Worm (Caenorhabditis elegans) whole organism, late embryonic: Measurements from ENCODE around the gene F26G1.3.

Experiments used
- C08G9.2 ChIP-seq: sonication (generic microtip); optimal IDR thresholded peaks from 2 replicates; lab custom pipeline; 2016; ENCODE audit warnings: mild to moderate bottlenecking, missing genetic modification characterization, moderate library complexity, missing compliant biosample characterization
- ama-1 ChIP-seq: fragments of 150-350 bp; optimal IDR thresholded peaks from 2 replicates; lab custom pipeline; 2014
- che-1 ChIP-seq: sonication (generic microtip); optimal IDR thresholded peaks from 2 replicates; lab custom pipeline; 2016; ENCODE audit warnings: mild to moderate bottlenecking, missing genetic modification characterization, missing compliant biosample characterization
- dmd-4 ChIP-seq: sonication (generic microtip); optimal IDR thresholded peaks from 2 replicates; lab custom pipeline; 2016; ENCODE audit warnings: borderline replicate concordance, missing genetic modification characterization, missing compliant biosample characterization
- fkh-10 ChIP-seq: fragments of 150-350 bp; optimal IDR thresholded peaks from 2 replicates; lab custom pipeline; 2014; ENCODE audit warnings: missing biosample characterization, missing genetic modification reagents, missing genetic modification characterization
- lim-6 ChIP-seq: sonication (generic microtip); optimal IDR thresholded peaks from 2 replicates; lab custom pipeline; 2016; ENCODE audit warnings: missing genetic modification characterization, missing compliant biosample characterization
- pat-9 ChIP-seq: fragments of 200-800 bp; sonication (Bioruptor generic); optimal IDR thresholded peaks from 2 replicates; lab custom pipeline; 2018; ENCODE audit warnings: mild to moderate bottlenecking, missing genetic modification characterization, moderate library complexity, missing compliant biosample characterization
- pha-4 ChIP-seq: fragments of 150-350 bp; optimal IDR thresholded peaks from 2 replicates; lab custom pipeline; 2018; ENCODE audit warnings: missing biosample characterization, missing genetic modification reagents, missing genetic modification characterization
- rnt-1 ChIP-seq: sonication (generic microtip); optimal IDR thresholded peaks from 2 replicates; lab custom pipeline; 2016; ENCODE audit warnings: missing genetic modification characterization, missing compliant biosample characterization
- tbx-2 ChIP-seq: sonication (generic microtip); optimal IDR thresholded peaks from 2 replicates; lab custom pipeline; 2016; ENCODE audit warnings: missing genetic modification characterization, missing compliant biosample characterization
- unc-55 ChIP-seq: sonication (generic microtip); optimal IDR thresholded peaks from 2 replicates; lab custom pipeline; 2017; ENCODE audit warnings: missing biosample characterization, missing genetic modification reagents, missing genetic modification characterization

ce11 chrII:4736585-4736984 is 22.0 kb upstream of the F26G1.3 start:
- no peak for TF ChIP-seq pha-4 (tag; lab: Kevin White, UChicago)
- TF ChIP-seq tbx-2 (tag; lab: Kevin White, UChicago), result no peak
- TF ChIP-seq che-1, result no peak
- no peak for TF ChIP-seq pat-9
- TF ChIP-seq C08G9.2 (tag; lab: Kevin White, UChicago), result no peak
- TF ChIP-seq ama-1 (lab: Kevin White, UChicago), result no peak
- TF ChIP-seq rnt-1 (tag; lab: Kevin White, UChicago), result no peak
- TF ChIP-seq unc-55 (GFP tag; lab: Kevin White, UChicago), result no peak
- no peak for TF ChIP-seq lim-6 (tag; lab: Kevin White, UChicago)
- no peak for TF ChIP-seq dmd-4 (tag; lab: Kevin White, UChicago)
- TF ChIP-seq fkh-10 (GFP tag; lab: Kevin White, UChicago), result no peak
